Worm (Caenorhabditis elegans) whole organism, L4 larva: ENCODE data around the gene ins-3.

Experiments used
- F37D6.2 ChIP-seq: sonication (generic microtip); optimal IDR thresholded peaks from 2 replicates; lab custom pipeline; 2016; ENCODE audit warnings: mild to moderate bottlenecking, missing genetic modification characterization, missing compliant biosample characterization
- T26A8.4 ChIP-seq: fragments of 200-800 bp; sonication (Bioruptor generic); IDR thresholded peaks from 2 replicates; pipeline ENCODE4 v1.3.6; 2022; ENCODE audit warnings: missing genetic modification characterization, missing compliant biosample characterization
- Y48G9A.11 ChIP-seq: fragments of 200-800 bp; sonication (Bioruptor generic); IDR thresholded peaks from 2 replicates; pipeline ENCODE4 v1.3.6; 2022; ENCODE audit warnings: missing genetic modification reagents, missing genetic modification characterization, missing compliant biosample characterization
- aha-1 ChIP-seq: fragments of 150-350 bp; peaks from one replicate; lab custom pipeline; 2014; ENCODE audit warnings: missing biosample characterization, missing genetic modification characterization
- ama-1 ChIP-seq: fragments of 150-350 bp; optimal IDR thresholded peaks from 2 replicates; lab custom pipeline; 2014; ENCODE audit warnings: inconsistent platforms, mixed read lengths
- attf-4 ChIP-seq: sonication (generic microtip); optimal IDR thresholded peaks from 3 replicates; lab custom pipeline; 2017; ENCODE audit warnings: missing biosample characterization, missing genetic modification characterization
- ceh-20 ChIP-seq: fragments of 200-800 bp; sonication (Bioruptor generic); IDR thresholded peaks from 2 replicates; pipeline ENCODE4 v1.3.6; 2022; ENCODE audit warnings: missing genetic modification reagents, missing genetic modification characterization, missing compliant biosample characterization
- ceh-32 ChIP-seq: sonication (generic microtip); optimal IDR thresholded peaks from 2 replicates; lab custom pipeline; 2016; ENCODE audit warnings: mild to moderate bottlenecking, missing genetic modification characterization, missing compliant biosample characterization; ENCODE audit not compliant: poor library complexity
- ceh-82 ChIP-seq: sonication (generic microtip); optimal IDR thresholded peaks from 2 replicates; lab custom pipeline; 2017; ENCODE audit warnings: missing biosample characterization, missing genetic modification characterization
- ctbp-1 ChIP-seq: fragments of 200-800 bp; sonication (Bioruptor generic); IDR thresholded peaks from 2 replicates; pipeline ENCODE4 v1.3.6; 2022; ENCODE audit warnings: missing genetic modification reagents, missing genetic modification characterization, missing compliant biosample characterization
- dmd-9 ChIP-seq: fragments of 200-800 bp; sonication (Bioruptor generic); IDR thresholded peaks from 2 replicates; pipeline ENCODE4 v1.3.6; 2022; ENCODE audit warnings: missing genetic modification reagents, missing genetic modification characterization, missing compliant biosample characterization
- dve-1 ChIP-seq: sonication (generic microtip); optimal IDR thresholded peaks from 2 replicates; lab custom pipeline; 2017; ENCODE audit warnings: antibody characterized with exemption, mild to moderate bottlenecking, missing genetic modification characterization, missing compliant biosample characterization; ENCODE audit not compliant: insufficient read depth
- egl-43 ChIP-seq: fragments of 200-800 bp; sonication (Bioruptor generic); IDR thresholded peaks from 2 replicates; pipeline ENCODE4 v1.3.6; 2022; ENCODE audit warnings: missing genetic modification reagents, missing genetic modification characterization, missing compliant biosample characterization
- fkh-10 ChIP-seq: fragments of 150-350 bp; optimal IDR thresholded peaks from 2 replicates; lab custom pipeline; 2014; ENCODE audit warnings: missing biosample characterization, missing genetic modification reagents, missing genetic modification characterization
- fos-1 ChIP-seq: fragments of 150-350 bp; optimal IDR thresholded peaks from 2 replicates; lab custom pipeline; 2014; ENCODE audit warnings: missing biosample characterization, missing genetic modification characterization
- gei-8 ChIP-seq: fragments of 200-800 bp; sonication (Bioruptor generic); optimal IDR thresholded peaks from 2 replicates; lab custom pipeline; 2018; ENCODE audit warnings: mild to moderate bottlenecking, missing genetic modification characterization, missing compliant biosample characterization
- hif-1 ChIP-seq, 2 experiments: sonication (generic microtip); optimal IDR thresholded peaks; 2 replicates each; lab custom pipeline; 2016 to 2017; ENCODE audit warnings: missing compliant biosample characterization in 2 of 2, missing genetic modification characterization in 2 of 2, missing genetic modification reagents in 2 of 2, missing genotype in 2 of 2, mild to moderate bottlenecking in 1 of 2
- hlh-11 ChIP-seq: fragments of 200-800 bp; sonication (Bioruptor generic); optimal IDR thresholded peaks from 2 replicates; lab custom pipeline; 2018; ENCODE audit warnings: mild to moderate bottlenecking, missing genetic modification characterization, missing compliant biosample characterization
- hlh-30 ChIP-seq: sonication (generic microtip); optimal IDR thresholded peaks from 2 replicates; lab custom pipeline; 2017; ENCODE audit warnings: antibody characterized with exemption, mild to moderate bottlenecking, missing genetic modification characterization, missing compliant biosample characterization; ENCODE audit not compliant: insufficient read depth
- hmg-1.1 ChIP-seq: fragments of 200-800 bp; sonication (Bioruptor generic); IDR thresholded peaks from 2 replicates; pipeline ENCODE4 v1.3.6; 2022; ENCODE audit warnings: missing genetic modification reagents, missing genetic modification characterization, missing compliant biosample characterization
- lin-38 ChIP-seq: fragments of 200-800 bp; sonication (Bioruptor generic); IDR thresholded peaks from 2 replicates; pipeline ENCODE4 v1.3.6; 2022; ENCODE audit warnings: missing genetic modification reagents, missing genetic modification characterization, missing compliant biosample characterization
- lin-39 ChIP-seq: fragments of 150-350 bp; optimal IDR thresholded peaks from 2 replicates; lab custom pipeline; 2014; ENCODE audit warnings: missing biosample characterization, missing genetic modification reagents, missing genetic modification characterization
- lir-3 ChIP-seq: sonication (generic microtip); optimal IDR thresholded peaks from 2 replicates; lab custom pipeline; 2016; ENCODE audit warnings: mild to moderate bottlenecking, missing genetic modification characterization, missing compliant biosample characterization
- lsy-2 ChIP-seq, 2 experiments: fragments of 150-350 bp in 1 of 2; sonication (generic microtip) in 1 of 2; optimal IDR thresholded peaks; 2 replicates each; lab custom pipeline; 2014 to 2017; ENCODE audit warnings: missing biosample characterization in 2 of 2, missing genetic modification characterization in 2 of 2
- mep-1 ChIP-seq: fragments of 150-350 bp; sonication (generic microtip); optimal IDR thresholded peaks from 3 replicates; lab custom pipeline; 2014; ENCODE audit warnings: missing biosample characterization, missing genetic modification characterization
- mes-2 ChIP-seq: sonication (generic microtip); optimal IDR thresholded peaks from 2 replicates; lab custom pipeline; 2016; ENCODE audit warnings: missing genotype, mild to moderate bottlenecking, missing genetic modification characterization, missing compliant biosample characterization; ENCODE audit not compliant: poor library complexity, severe bottlenecking
- nhr-11 ChIP-seq: fragments of 150-350 bp; optimal IDR thresholded peaks from 2 replicates; lab custom pipeline; 2014; ENCODE audit warnings: missing biosample characterization, missing genetic modification characterization
- nhr-111 ChIP-seq: fragments of 200-800 bp; sonication (Bioruptor generic); optimal IDR thresholded peaks from 2 replicates; lab custom pipeline; 2018; ENCODE audit warnings: mild to moderate bottlenecking, missing genetic modification characterization, missing compliant biosample characterization
- nhr-237 ChIP-seq: sonication (generic microtip); optimal IDR thresholded peaks from 2 replicates; lab custom pipeline; 2017; ENCODE audit warnings: missing biosample characterization, missing genetic modification characterization
- nhr-48 ChIP-seq: sonication (generic microtip); optimal IDR thresholded peaks from 2 replicates; lab custom pipeline; 2016; ENCODE audit warnings: mild to moderate bottlenecking, missing genetic modification characterization, missing compliant biosample characterization
- pha-4 ChIP-seq, 2 experiments: fragments of 150-350 bp in 1 of 2; fragments of 200-800 bp in 1 of 2; sonication (Bioruptor generic) in 1 of 2; IDR thresholded peaks in 1 of 2; optimal IDR thresholded peaks in 1 of 2; 2 replicates each; pipeline versions ENCODE4 v1.3.6 to Lab custom; 2014 to 2022; ENCODE audit warnings: missing genetic modification characterization in 2 of 2, missing genetic modification reagents in 2 of 2, missing biosample characterization in 1 of 2, missing compliant biosample characterization in 1 of 2
- rbr-2 ChIP-seq: sonication (generic microtip); optimal IDR thresholded peaks from 2 replicates; lab custom pipeline; 2016; ENCODE audit warnings: missing genotype, missing genetic modification characterization, missing compliant biosample characterization
- saeg-2 ChIP-seq: fragments of 200-800 bp; sonication (Bioruptor generic); IDR thresholded peaks from 2 replicates; pipeline ENCODE4 v1.3.6; 2022; ENCODE audit warnings: missing genetic modification reagents, missing genetic modification characterization, missing compliant biosample characterization
- set-16 ChIP-seq: fragments of 200-800 bp; sonication (Bioruptor generic); IDR thresholded peaks from 2 replicates; pipeline ENCODE4 v1.3.6; 2022; ENCODE audit warnings: missing genetic modification reagents, missing genetic modification characterization, missing compliant biosample characterization
- snpc-1.2 ChIP-seq: fragments of 200-800 bp; sonication (Bioruptor generic); IDR thresholded peaks from 2 replicates; pipeline ENCODE4 v1.3.6; 2022; ENCODE audit warnings: missing genetic modification reagents, missing genetic modification characterization, missing compliant biosample characterization
- snpc-4 ChIP-seq: fragments of 150-350 bp; optimal IDR thresholded peaks from 2 replicates; lab custom pipeline; 2014; ENCODE audit warnings: missing biosample characterization, missing genetic modification characterization
- spr-3 ChIP-seq: fragments of 200-800 bp; sonication (Bioruptor generic); optimal IDR thresholded peaks from 2 replicates; lab custom pipeline; 2018; ENCODE audit warnings: mild to moderate bottlenecking, missing genetic modification characterization, missing compliant biosample characterization
- tra-1 ChIP-seq: fragments of 200-800 bp; sonication (Bioruptor generic); IDR thresholded peaks from 2 replicates; pipeline ENCODE4 v1.3.6; 2022; ENCODE audit warnings: missing genetic modification reagents, missing genetic modification characterization, missing compliant biosample characterization
- unc-39 ChIP-seq: sonication (generic microtip); optimal IDR thresholded peaks from 2 replicates; lab custom pipeline; 2017; ENCODE audit warnings: missing biosample characterization, missing genetic modification characterization
- unc-62 ChIP-seq, 3 experiments: fragments of 150-350 bp in 1 of 3; sonication (generic microtip); optimal IDR thresholded peaks in 2 of 3; peaks in 1 of 3; 1 replicate in 1 of 3; 2 replicates in 2 of 3; lab custom pipeline; 2014 to 2017; ENCODE audit warnings: missing biosample characterization in 3 of 3, missing genetic modification characterization in 3 of 3, missing genetic modification reagents in 3 of 3, missing genotype in 1 of 3
- zip-2 ChIP-seq: fragments of 150-350 bp; optimal IDR thresholded peaks from 2 replicates; lab custom pipeline; 2014; ENCODE audit warnings: missing biosample characterization, missing genetic modification characterization
- ztf-7 ChIP-seq: fragments of 150-350 bp; optimal IDR thresholded peaks from 2 replicates; lab custom pipeline; 2014; ENCODE audit warnings: missing biosample characterization, missing genetic modification characterization

ins-3 gene

ce11 chrII:5948681-5949080 lies 41.9 kb downstream of the ins-3 start:
- no peak for TF ChIP-seq dve-1
- peak; percentile 61 for TF ChIP-seq nhr-11 (tag; lab: Kevin White, UChicago)
- TF ChIP-seq mes-2 (tag; lab: Kevin White, UChicago) = peak; percentile 48
- TF ChIP-seq egl-43 (GFP tag; lab: Robert Waterston, UW) = peak; percentile 29; the same call in 1 of the 2 replicates
- TF ChIP-seq ceh-82 (tag; lab: Kevin White, UChicago) = no peak
- TF ChIP-seq unc-62 (GFP tag; optimal IDR thresholded peaks at IDR 0.05 in 1 of 2; lab: Kevin White, UChicago) = peak in 1 of 2 experiments; percentile 78
- no peak for TF ChIP-seq unc-62 (tag; optimal IDR thresholded peaks at IDR 0.05; lab: Kevin White, UChicago)
- TF ChIP-seq mep-1 (tag; lab: Kevin White, UChicago) = peak; percentile 18
- TF ChIP-seq pha-4 (GFP tag; IDR thresholded peaks at IDR 0.05; lab: Robert Waterston, UW) = no peak
- TF ChIP-seq pha-4 (tag; optimal IDR thresholded peaks at IDR 0.05; lab: Kevin White, UChicago) = no peak
- peak; percentile 31 to 53 for TF ChIP-seq lsy-2 (tag; optimal IDR thresholded peaks at IDR 0.05; lab: Kevin White, UChicago)
- peak; percentile 47 for TF ChIP-seq fkh-10 (GFP tag; lab: Kevin White, UChicago)
- TF ChIP-seq hmg-1.1 (GFP tag; lab: Robert Waterston, UW) = peak; percentile 45; the same call in 1 of the 2 replicates
- peak; percentile 41 for TF ChIP-seq rbr-2 (tag; lab: Kevin White, UChicago)
- no peak for TF ChIP-seq nhr-48 (tag; lab: Kevin White, UChicago)
- peak; percentile 23 for TF ChIP-seq hlh-30
- TF ChIP-seq lir-3 = no peak
- TF ChIP-seq hlh-11 = peak; percentile 22
- no peak for TF ChIP-seq nhr-237
- TF ChIP-seq tra-1 (GFP tag; lab: Robert Waterston, UW) = 0 out of 2 replicates have a peak, but pooled peaks have one; percentile 35
- peak; percentile 44 for TF ChIP-seq set-16

- no peak for TF ChIP-seq nhr-111 (GFP tag; lab: Kevin White, UChicago)
- TF ChIP-seq aha-1 (tag; lab: Kevin White, UChicago) = peak; percentile 37
- 0 out of 2 replicates have a peak, but pooled peaks have one; percentile 42 for TF ChIP-seq ctbp-1 (GFP tag; lab: Robert Waterston, UW)
These were observed 44.1 kb downstream of the ins-3 start for ce11 chrII:5946438-5946837.

- TF ChIP-seq attf-4 (tag; lab: Kevin White, UChicago) = no peak
- TF ChIP-seq zip-2 = no peak
- no peak for TF ChIP-seq ceh-20 (GFP tag; lab: Robert Waterston, UW)
- no peak for TF ChIP-seq gei-8 (GFP tag; lab: Kevin White, UChicago)
- no peak for TF ChIP-seq unc-39
- no peak for TF ChIP-seq Y48G9A.11
- peak; percentile 63 for TF ChIP-seq aha-1 (tag; lab: Kevin White, UChicago)
- no peak for TF ChIP-seq spr-3 (GFP tag; lab: Kevin White, UChicago)
These were observed 44.8 kb downstream of the ins-3 start for ce11 chrII:5945818-5946217.

- TF ChIP-seq dmd-9 (GFP tag; lab: Robert Waterston, UW) (no peak), snpc-1.2 (no peak), ceh-82 (tag; lab: Kevin White, UChicago) (no peak), aha-1 (tag; lab: Kevin White, UChicago) (peak; percentile 41), lin-38 (GFP tag; lab: Robert Waterston, UW) (0 out of 2 replicates have a peak, but pooled peaks have one; percentile 21)
These were observed 46.3 kb downstream of the ins-3 start, which contains the start of gene B0034.2 for ce11 chrII:5944268-5944667. B0034.2 (minus strand) TSS chrII:5944368.

DNA sequence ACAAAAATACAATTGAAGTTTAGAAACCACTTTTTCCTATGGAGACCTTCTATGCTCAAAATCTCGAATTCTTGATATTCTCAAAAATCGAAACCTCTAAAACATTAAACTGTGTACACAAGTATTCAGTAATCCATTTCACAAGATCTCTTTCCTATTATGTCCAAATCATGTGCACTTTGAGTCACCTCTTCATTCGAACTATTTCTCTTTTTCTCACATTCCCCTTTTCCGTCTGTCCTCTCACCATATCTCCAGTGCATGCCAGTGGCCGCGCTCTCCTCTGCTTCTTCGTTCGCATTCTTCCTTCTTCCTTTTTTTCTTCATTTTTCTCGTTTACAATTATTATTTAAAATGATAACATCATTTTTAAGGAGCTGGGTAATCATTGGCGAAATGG lies 48.0 kb downstream of the ins-3 start, which contains the start of gene F28B12.1:
TSS of gene F28B12.1 (plus strand) at position 335 of the 400 bp plus-strand sequence.
- TF ChIP-seq dve-1 = peak; percentile 28
- peak; percentile 78 for TF ChIP-seq hlh-30
- TF ChIP-seq rbr-2 (tag; lab: Kevin White, UChicago) = peak; percentile 10
- no peak for TF ChIP-seq snpc-4
- no peak for TF ChIP-seq gei-8 (GFP tag; lab: Kevin White, UChicago)
- no peak for TF ChIP-seq set-16
- TF ChIP-seq ama-1 (lab: Kevin White, UChicago) = no peak
- no peak for TF ChIP-seq ztf-7
- TF ChIP-seq nhr-48 (tag; lab: Kevin White, UChicago) = no peak
- TF ChIP-seq mep-1 (tag; lab: Kevin White, UChicago) = peak; percentile 14
- no peak for TF ChIP-seq hif-1 (tag; optimal IDR thresholded peaks at IDR 0.05; lab: Kevin White, UChicago)
- peak in 1 of 2 experiments; percentile 35 for TF ChIP-seq lsy-2 (tag; optimal IDR thresholded peaks at IDR 0.05; lab: Kevin White, UChicago)
- TF ChIP-seq T26A8.4 (GFP tag; lab: Robert Waterston, UW) = no peak
- TF ChIP-seq lin-39 (tag; lab: Kevin White, UChicago) = no peak
- TF ChIP-seq saeg-2 (GFP tag; lab: Robert Waterston, UW) = no peak
- no peak for TF ChIP-seq fos-1 (tag; lab: Kevin White, UChicago)
- TF ChIP-seq fkh-10 (GFP tag; lab: Kevin White, UChicago) = peak; percentile 16
- TF ChIP-seq ceh-32 (tag; lab: Kevin White, UChicago) = no peak
- no peak for TF ChIP-seq F37D6.2 (tag; lab: Kevin White, UChicago)
